Fruit fly (Drosophila melanogaster) S2 (cell line): ENCODE data around the gene CG34296.

Experiments used
- CG8478 ChIP-seq: fragments of >200 bp; optimal IDR thresholded peaks from 2 replicates; lab custom pipeline; 2018
- CTCF ChIP-seq, 2 experiments: fragments of >200 bp; optimal IDR thresholded peaks; 2 replicates each; lab custom pipeline; 2018

- TF ChIP-seq CG8478 (lab: Kevin White, UChicago): no peak
- TF ChIP-seq CTCF (optimal IDR thresholded peaks at IDR 0.05; lab: Kevin White, UChicago): no peak
Measured at dm6 chr3R:29695744-29696143, 26.6 kb upstream of the CG34296 start.
